Worm (Caenorhabditis elegans) whole organism, L3 larva: ENCODE results near the gene ace-3.

ENCODE experiments used
- R02D3.7 ChIP-seq: fragments of 150-350 bp; optimal IDR thresholded peaks from 2 replicates; lab custom pipeline; 2014; ENCODE audit warnings: missing biosample characterization, missing genetic modification characterization
- ZK546.5 ChIP-seq: sonication (generic microtip); optimal IDR thresholded peaks from 2 replicates; lab custom pipeline; 2017; ENCODE audit warnings: missing biosample characterization, missing genetic modification characterization
- aly-2 ChIP-seq: fragments of 150-350 bp; optimal IDR thresholded peaks from 2 replicates; lab custom pipeline; 2014; ENCODE audit warnings: missing biosample characterization, missing genetic modification characterization
- ceh-16 ChIP-seq: sonication (generic microtip); optimal IDR thresholded peaks from 2 replicates; lab custom pipeline; 2017; ENCODE audit warnings: missing biosample characterization, missing genetic modification characterization
- ceh-28 ChIP-seq: fragments of 150-350 bp; optimal IDR thresholded peaks from 2 replicates; lab custom pipeline; 2014; ENCODE audit warnings: missing biosample characterization, missing genetic modification reagents, missing genetic modification characterization
- ceh-82 ChIP-seq: fragments of 150-350 bp; optimal IDR thresholded peaks from 2 replicates; lab custom pipeline; 2014; ENCODE audit warnings: missing biosample characterization, missing genetic modification characterization
- daf-12 ChIP-seq: fragments of 150-350 bp; optimal IDR thresholded peaks from 2 replicates; lab custom pipeline; 2014; ENCODE audit warnings: missing biosample characterization, missing genetic modification reagents, missing genetic modification characterization
- egl-27 ChIP-seq: sonication (generic microtip); optimal IDR thresholded peaks from 4 replicates; lab custom pipeline; 2017; ENCODE audit warnings: missing biosample characterization, missing genetic modification reagents, missing genetic modification characterization
- egl-5 ChIP-seq: fragments of 150-350 bp; optimal IDR thresholded peaks from 2 replicates; lab custom pipeline; 2017; ENCODE audit warnings: missing biosample characterization, missing genetic modification reagents, missing genetic modification characterization, inconsistent platforms
- elt-1 ChIP-seq: fragments of 150-350 bp; optimal IDR thresholded peaks from 2 replicates; lab custom pipeline; 2014; ENCODE audit warnings: missing biosample characterization, missing genetic modification characterization
- elt-2 ChIP-seq: sonication (generic microtip); optimal IDR thresholded peaks from 2 replicates; lab custom pipeline; 2016; ENCODE audit warnings: missing genetic modification reagents, mild to moderate bottlenecking, missing genetic modification characterization, missing compliant biosample characterization
- elt-3 ChIP-seq, 3 experiments: fragments of 150-350 bp in 1 of 3; sonication (generic microtip) in 2 of 3; optimal IDR thresholded peaks; 2 replicates in 2 of 3; 4 replicates in 1 of 3; lab custom pipeline; 2014 to 2017; ENCODE audit warnings: missing biosample characterization in 3 of 3, missing genetic modification characterization in 3 of 3
- eor-1 ChIP-seq, 2 experiments: fragments of 150-350 bp; optimal IDR thresholded peaks; 2 replicates each; lab custom pipeline; 2014 to 2018; ENCODE audit warnings: missing biosample characterization in 2 of 2, missing genetic modification characterization in 2 of 2
- fos-1 ChIP-seq: fragments of 150-350 bp; optimal IDR thresholded peaks from 2 replicates; lab custom pipeline; 2014; ENCODE audit warnings: missing biosample characterization, missing genetic modification characterization
- hmg-11 ChIP-seq: sonication (generic microtip); optimal IDR thresholded peaks from 2 replicates; lab custom pipeline; 2016; ENCODE audit warnings: missing genetic modification characterization, missing compliant biosample characterization
- jun-1 ChIP-seq: fragments of 150-350 bp; optimal IDR thresholded peaks from 2 replicates; lab custom pipeline; 2014; ENCODE audit warnings: missing biosample characterization, missing genetic modification reagents, missing genetic modification characterization
- lin-15B ChIP-seq: fragments of 150-350 bp; optimal IDR thresholded peaks from 2 replicates; lab custom pipeline; 2014; ENCODE audit warnings: missing biosample characterization, missing genetic modification characterization
- lin-39 ChIP-seq: fragments of 150-350 bp; optimal IDR thresholded peaks from 2 replicates; lab custom pipeline; 2018; ENCODE audit warnings: missing biosample characterization, missing genetic modification reagents, missing genetic modification characterization
- mdl-1 ChIP-seq: fragments of 150-350 bp; optimal IDR thresholded peaks from 2 replicates; lab custom pipeline; 2014; ENCODE audit warnings: missing biosample characterization, missing genetic modification characterization
- nfya-1 ChIP-seq: sonication (generic microtip); optimal IDR thresholded peaks from 2 replicates; lab custom pipeline; 2017; ENCODE audit warnings: missing genetic modification characterization, mild to moderate bottlenecking, missing compliant biosample characterization, antibody characterized with exemption, moderate library complexity; ENCODE audit not compliant: insufficient read depth
- nhr-11 ChIP-seq: fragments of 150-350 bp; optimal IDR thresholded peaks from 2 replicates; lab custom pipeline; 2014; ENCODE audit warnings: missing biosample characterization, missing genetic modification characterization
- nhr-12 ChIP-seq: fragments of 150-350 bp; optimal IDR thresholded peaks from 2 replicates; lab custom pipeline; 2014; ENCODE audit warnings: missing biosample characterization, missing genetic modification characterization
- nhr-237 ChIP-seq: fragments of 150-350 bp; optimal IDR thresholded peaks from 2 replicates; lab custom pipeline; 2014; ENCODE audit warnings: missing biosample characterization, missing genetic modification characterization
- nhr-28 ChIP-seq: fragments of 150-350 bp; optimal IDR thresholded peaks from 2 replicates; lab custom pipeline; 2014; ENCODE audit warnings: missing biosample characterization, missing genetic modification characterization
- nhr-67 ChIP-seq: fragments of 150-350 bp; optimal IDR thresholded peaks from 2 replicates; lab custom pipeline; 2014; ENCODE audit warnings: missing biosample characterization, missing genetic modification characterization
- nhr-76 ChIP-seq: fragments of 150-350 bp; sonication (generic microtip); optimal IDR thresholded peaks from 5 replicates; lab custom pipeline; 2014; ENCODE audit warnings: missing biosample characterization, missing genetic modification characterization
- nhr-77 ChIP-seq: fragments of 150-350 bp; optimal IDR thresholded peaks from 2 replicates; lab custom pipeline; 2014; ENCODE audit warnings: missing biosample characterization, missing genetic modification characterization
- pha-4 ChIP-seq: fragments of 150-350 bp; optimal IDR thresholded peaks from 2 replicates; lab custom pipeline; 2014; ENCODE audit warnings: missing biosample characterization, missing genetic modification reagents, missing genetic modification characterization
- sea-2 ChIP-seq: fragments of 150-350 bp; sonication (generic microtip); optimal IDR thresholded peaks from 4 replicates; lab custom pipeline; 2014; ENCODE audit warnings: missing biosample characterization, missing genetic modification reagents, missing genetic modification characterization
- skn-1 ChIP-seq: fragments of 150-350 bp; optimal IDR thresholded peaks from 2 replicates; lab custom pipeline; 2014; ENCODE audit warnings: missing biosample characterization, missing genetic modification characterization
- snpc-4 ChIP-seq: fragments of 150-350 bp; optimal IDR thresholded peaks from 2 replicates; lab custom pipeline; 2014; ENCODE audit warnings: missing biosample characterization, missing genetic modification characterization
- unc-39 ChIP-seq: sonication (generic microtip); optimal IDR thresholded peaks from 4 replicates; lab custom pipeline; 2017; ENCODE audit warnings: missing biosample characterization, missing genetic modification characterization
- unc-62 ChIP-seq: fragments of 150-350 bp; sonication (generic microtip); optimal IDR thresholded peaks from 4 replicates; lab custom pipeline; 2014; ENCODE audit warnings: missing biosample characterization, missing genetic modification reagents, missing genetic modification characterization
- zag-1 ChIP-seq: fragments of 150-350 bp; optimal IDR thresholded peaks from 2 replicates; lab custom pipeline; 2014; ENCODE audit warnings: missing biosample characterization, missing genetic modification characterization
- ztf-11 ChIP-seq: fragments of 150-350 bp; optimal IDR thresholded peaks from 2 replicates; lab custom pipeline; 2014; ENCODE audit warnings: missing biosample characterization, missing genetic modification characterization

The ace-3 gene

DNA sequence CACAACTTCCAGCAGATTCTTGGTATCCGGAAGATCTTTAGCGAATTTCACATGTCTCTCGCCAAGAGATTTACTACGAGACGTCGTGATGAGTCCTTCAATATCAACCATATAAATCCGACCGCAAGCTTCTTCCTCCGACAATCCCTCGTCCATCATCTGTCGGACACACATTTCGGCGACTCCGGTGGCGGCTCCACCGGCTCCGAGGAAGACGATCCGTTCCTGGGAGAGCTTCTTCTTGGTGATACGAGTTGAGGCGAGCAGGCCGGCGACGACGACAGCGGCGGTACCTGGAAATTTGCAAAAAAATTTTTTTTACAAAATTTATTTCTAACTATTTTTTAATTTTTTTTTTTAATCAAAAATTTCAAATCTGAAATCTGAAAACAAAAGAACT lies 24.6 kb downstream of the ace-3 start:
- TF ChIP-seq nhr-237 (tag; lab: Kevin White, UChicago) = no peak

DNA sequence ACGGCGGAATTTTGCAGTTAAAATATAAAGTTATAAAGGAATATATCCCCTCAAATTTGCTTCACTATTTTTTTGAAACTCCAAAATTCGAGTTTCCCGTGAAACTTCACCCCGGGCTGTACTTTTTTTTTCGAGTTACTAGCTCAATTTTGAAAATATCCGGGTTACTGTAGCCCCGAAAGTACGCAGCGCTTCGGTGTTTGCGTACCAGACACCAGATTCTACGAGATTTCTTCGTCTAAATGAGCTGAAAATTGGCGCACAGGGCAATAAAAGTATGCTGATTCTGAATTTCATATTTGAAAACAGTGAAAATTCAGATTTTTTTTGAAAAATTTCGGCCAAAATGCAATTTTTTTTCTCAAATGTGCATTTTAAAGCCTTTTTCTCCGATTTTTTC lies 25.5 kb downstream of the ace-3 start:
- TF ChIP-seq elt-1 (tag; lab: Kevin White, UChicago) = no peak
- no peak for TF ChIP-seq ceh-82 (tag; lab: Kevin White, UChicago)
- no peak for TF ChIP-seq egl-5 (tag; lab: Kevin White, UChicago)
- no peak for TF ChIP-seq ZK546.5
- TF ChIP-seq daf-12 (tag; lab: Kevin White, UChicago) = no peak
- TF ChIP-seq aly-2 (tag; lab: Kevin White, UChicago) = no peak
- TF ChIP-seq jun-1 = no peak
- no peak for TF ChIP-seq skn-1
- no peak for TF ChIP-seq elt-2

DNA sequence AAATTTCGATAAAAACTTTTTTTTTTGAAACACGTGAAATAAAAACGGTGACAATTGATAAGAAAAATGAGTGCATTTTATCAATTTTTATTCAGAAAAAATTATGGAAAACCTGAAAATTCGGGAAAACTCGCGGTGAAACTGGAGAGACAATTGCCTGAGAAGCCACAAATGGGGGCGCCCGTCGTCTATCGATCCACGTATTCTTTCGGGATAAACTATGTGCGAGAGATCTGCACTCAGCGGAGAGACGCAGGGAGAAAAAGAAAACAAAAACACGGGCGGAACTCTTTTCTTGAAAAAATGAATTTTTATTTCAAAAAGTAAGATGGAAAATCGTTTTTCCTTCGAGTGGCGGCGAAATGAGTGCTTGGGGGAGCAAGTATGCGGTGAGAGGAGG lies 28.4 kb downstream of the ace-3 start, which contains the start of gene men-1:
Gene men-1, minus strand, starts transcription at position 242 of the 400 bp plus-strand sequence.
- TF ChIP-seq fos-1 (tag; lab: Kevin White, UChicago) = no peak
- TF ChIP-seq elt-2 = peak; percentile 42
- TF ChIP-seq nfya-1 = peak; percentile 2
- no peak for TF ChIP-seq ztf-11
- TF ChIP-seq hmg-11 (tag; lab: Kevin White, UChicago) = peak; percentile 36
- TF ChIP-seq pha-4 = peak; percentile 8

DNA sequence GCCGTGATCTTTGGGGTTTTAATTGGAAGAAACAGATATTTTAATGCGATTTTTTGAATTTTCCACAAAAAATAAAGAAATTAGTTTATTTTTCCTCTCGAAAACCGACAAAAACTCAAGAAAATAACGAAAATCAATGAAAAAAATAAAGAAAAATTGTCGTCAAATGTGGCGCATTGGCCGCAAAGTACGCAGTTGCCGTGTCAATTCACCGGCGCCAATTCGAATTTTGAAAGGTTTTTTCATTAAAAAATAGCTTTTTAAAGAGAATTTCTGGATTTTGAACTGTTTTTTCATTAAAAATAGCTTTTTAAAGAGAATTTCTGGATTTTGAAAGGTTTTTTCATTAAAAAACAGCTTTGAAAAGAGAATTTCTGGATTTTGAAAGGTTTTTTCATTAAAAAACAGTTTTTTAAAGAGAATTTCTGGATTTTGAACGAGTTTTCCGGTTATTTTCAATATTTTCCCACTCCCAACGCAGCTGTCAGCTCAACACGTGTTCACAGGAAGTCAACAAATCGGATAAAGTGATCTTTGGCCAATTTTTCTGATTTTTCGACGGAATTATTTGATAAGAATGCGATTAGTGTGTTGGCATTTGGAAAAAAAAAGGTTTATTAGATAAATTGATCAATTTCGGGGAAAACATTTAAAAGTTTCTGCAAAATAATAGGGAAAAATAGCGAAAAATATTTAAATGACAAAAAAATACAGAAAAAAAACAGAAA lies 29.1 kb downstream of the ace-3 start:
- TF ChIP-seq snpc-4 (tag; lab: Kevin White, UChicago) (no peak), elt-2 (peak; percentile 52)

DNA sequence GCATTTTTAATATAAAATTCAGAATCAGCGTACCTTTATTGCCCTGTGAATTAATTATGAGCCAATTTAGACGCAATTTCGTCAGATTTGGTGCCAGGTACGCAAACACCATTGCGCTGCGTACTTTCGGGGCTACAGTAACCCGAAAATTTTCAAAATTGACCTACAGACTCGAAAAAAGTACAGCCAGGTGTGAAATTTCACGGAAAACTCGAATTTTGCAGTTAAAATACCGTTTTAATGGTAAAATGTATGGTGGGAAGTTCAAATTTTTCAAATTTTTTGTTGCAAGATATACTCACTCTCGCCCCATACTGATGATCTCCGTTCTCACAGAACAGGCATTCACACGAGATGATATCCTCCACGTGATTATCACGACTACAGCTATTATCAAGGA lies 31.1 kb downstream of the ace-3 start:
- TF ChIP-seq ceh-16 (tag; lab: Kevin White, UChicago) = no peak
- TF ChIP-seq nhr-12 (tag; lab: Kevin White, UChicago) = no peak
- TF ChIP-seq egl-27 (tag; lab: Kevin White, UChicago) = no peak
- TF ChIP-seq ztf-11 = no peak
- no peak for TF ChIP-seq nfya-1
- no peak for TF ChIP-seq aly-2 (tag; lab: Kevin White, UChicago)
- TF ChIP-seq skn-1 = no peak
- TF ChIP-seq unc-39 (tag; lab: Kevin White, UChicago) = no peak
- TF ChIP-seq lin-39 = no peak
- TF ChIP-seq nhr-11 (tag; lab: Kevin White, UChicago) = no peak
- no peak for TF ChIP-seq hmg-11 (tag; lab: Kevin White, UChicago)
- no peak for TF ChIP-seq R02D3.7 (tag; lab: Kevin White, UChicago)
- TF ChIP-seq mdl-1 (tag; lab: Kevin White, UChicago) = no peak
- no peak for TF ChIP-seq nhr-76
- no peak for TF ChIP-seq ceh-82 (tag; lab: Kevin White, UChicago)
- TF ChIP-seq egl-5 (tag; lab: Kevin White, UChicago) = no peak
- TF ChIP-seq zag-1 = no peak
- TF ChIP-seq sea-2 (GFP tag; lab: Kevin White, UChicago) = no peak

DNA sequence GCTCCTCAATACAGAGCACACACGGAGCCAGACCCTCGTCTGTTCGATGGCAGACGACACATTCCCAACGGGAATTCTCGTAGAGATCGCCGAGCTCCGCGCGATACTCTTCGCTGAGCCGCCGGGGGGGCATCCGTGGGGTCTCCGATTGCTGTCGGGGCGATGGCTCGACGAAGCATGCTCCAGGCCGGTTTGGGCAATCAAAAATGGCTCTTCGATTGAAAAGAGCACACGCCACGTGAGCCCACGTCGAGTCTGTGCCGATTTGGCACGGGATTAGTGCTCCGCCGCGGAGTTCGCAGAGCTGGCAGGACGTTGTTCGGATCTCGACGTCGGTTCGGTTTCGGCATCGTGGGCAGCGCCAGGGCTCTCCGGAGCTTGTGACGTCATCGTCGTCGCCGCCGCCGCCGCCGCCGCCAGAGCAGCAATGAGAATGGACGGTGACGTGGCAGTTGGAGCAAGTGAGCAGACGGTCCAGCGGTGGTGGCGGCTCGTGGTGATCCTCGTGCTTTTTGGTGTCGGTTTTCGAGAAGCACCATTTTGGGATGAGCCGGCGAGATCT lies 31.9 kb downstream of the ace-3 start:
- TF ChIP-seq elt-3 (tag; optimal IDR thresholded peaks at IDR 0.05; lab: Kevin White, UChicago) = no peak
- TF ChIP-seq nhr-77 (tag; lab: Kevin White, UChicago) = no peak
- no peak for TF ChIP-seq nhr-67 (tag; lab: Kevin White, UChicago)
- TF ChIP-seq unc-62 (GFP tag; lab: Kevin White, UChicago) = no peak
- TF ChIP-seq nfya-1 = no peak
- TF ChIP-seq eor-1 (tag; optimal IDR thresholded peaks at IDR 0.05; lab: Kevin White, UChicago) = no peak
- TF ChIP-seq ceh-82 (tag; lab: Kevin White, UChicago) = no peak
- TF ChIP-seq lin-39 = no peak
- TF ChIP-seq ceh-28 (tag; lab: Kevin White, UChicago) = no peak
- TF ChIP-seq lin-15B (tag; lab: Kevin White, UChicago) = no peak
- no peak for TF ChIP-seq nhr-28 (tag; lab: Kevin White, UChicago)
